Worm (Caenorhabditis elegans): Measurements from ENCODE around the gene Y49F6A.12.

DNA sequence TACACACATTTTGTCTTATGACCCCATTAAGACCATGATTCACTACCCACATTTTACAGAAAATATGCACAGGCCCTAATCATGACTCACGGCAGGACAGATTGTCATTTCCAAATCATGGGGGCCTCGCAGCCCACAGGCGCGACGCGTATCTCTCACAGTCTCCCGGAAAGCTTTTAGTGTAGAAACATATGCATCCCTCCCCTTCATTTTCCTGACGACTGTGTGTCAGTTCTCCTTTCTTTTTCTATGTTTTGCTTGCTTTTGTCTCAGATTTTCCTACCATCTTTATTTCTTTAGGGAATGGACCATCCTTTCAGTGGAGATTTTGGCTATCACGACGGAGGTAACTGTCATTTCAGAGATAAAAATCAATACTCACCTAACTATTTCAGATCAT, 45.8 kb downstream of the Y49F6A.12 start, which contains the start of gene M151.1:
- TF ChIP-seq bed-2 (GFP tag; IDR thresholded peaks at IDR 0.05) (no peak), T26A5.8 (tag; optimal IDR thresholded peaks at IDR 0.05) (no peak), Y67H2A.10 (GFP tag; conservative IDR thresholded peaks at IDR 0.05) (no peak), nhr-90 (tag; optimal IDR thresholded peaks at IDR 0.05) (no peak), ama-1 (optimal IDR thresholded peaks at IDR 0.05) (no peak), ama-1 (GFP tag; optimal IDR thresholded peaks at IDR 0.05) (no peak), bed-1 (GFP tag; IDR thresholded peaks at IDR 0.05) (no peak)
